Worm (Caenorhabditis elegans) whole organism, midembryonic: ENCODE measurements around the gene srsx-16.

Experiments used
- T22C8.4 ChIP-seq: fragments of 200-800 bp; sonication (Bioruptor generic); IDR thresholded peaks from 2 replicates; pipeline ENCODE4 v1.3.6; 2022; ENCODE audit warnings: missing genetic modification characterization, missing compliant biosample characterization
- cog-1 ChIP-seq: sonication (generic microtip); optimal IDR thresholded peaks from 2 replicates; lab custom pipeline; 2016; ENCODE audit warnings: missing genetic modification characterization, missing compliant biosample characterization
- flt-1 ChIP-seq: fragments of 200-800 bp; sonication (Bioruptor generic); IDR thresholded peaks from 2 replicates; pipeline ENCODE4 v1.3.6; 2022; ENCODE audit warnings: missing genetic modification characterization, missing compliant biosample characterization
- klf-2 ChIP-seq: fragments of 200-800 bp; sonication (Bioruptor generic); conservative IDR thresholded peaks from 2 replicates; pipeline ENCODE4 v1.3.6; 2022; ENCODE audit warnings: missing genetic modification reagents, missing genetic modification characterization, missing compliant biosample characterization
- med-1 ChIP-seq: sonication (generic microtip); optimal IDR thresholded peaks from 2 replicates; lab custom pipeline; 2017; ENCODE audit warnings: missing genetic modification characterization, mild to moderate bottlenecking, missing compliant biosample characterization, antibody characterized with exemption, missing genetic modification reagents; ENCODE audit not compliant: insufficient read depth
- ref-1 ChIP-seq: fragments of 200-800 bp; sonication (Bioruptor generic); conservative IDR thresholded peaks from 2 replicates; pipeline ENCODE4 v1.3.6; 2022; ENCODE audit warnings: missing genetic modification reagents, missing genetic modification characterization, missing compliant biosample characterization
- tab-1 ChIP-seq: fragments of 200-800 bp; sonication (Bioruptor generic); IDR thresholded peaks from 2 replicates; pipeline ENCODE4 v1.3.6; 2022; ENCODE audit warnings: missing genetic modification characterization, missing compliant biosample characterization
- ztf-23 ChIP-seq: fragments of 200-800 bp; sonication (Bioruptor generic); IDR thresholded peaks from 2 replicates; pipeline ENCODE4 v1.3.6; 2022; ENCODE audit warnings: missing genetic modification reagents, missing genetic modification characterization, missing compliant biosample characterization
- ztf-29 ChIP-seq: fragments of 200-800 bp; sonication (Bioruptor generic); IDR thresholded peaks from 2 replicates; pipeline ENCODE4 v1.3.6; 2022; ENCODE audit warnings: missing genetic modification reagents, missing genetic modification characterization, missing compliant biosample characterization

srsx-16 gene

DNA sequence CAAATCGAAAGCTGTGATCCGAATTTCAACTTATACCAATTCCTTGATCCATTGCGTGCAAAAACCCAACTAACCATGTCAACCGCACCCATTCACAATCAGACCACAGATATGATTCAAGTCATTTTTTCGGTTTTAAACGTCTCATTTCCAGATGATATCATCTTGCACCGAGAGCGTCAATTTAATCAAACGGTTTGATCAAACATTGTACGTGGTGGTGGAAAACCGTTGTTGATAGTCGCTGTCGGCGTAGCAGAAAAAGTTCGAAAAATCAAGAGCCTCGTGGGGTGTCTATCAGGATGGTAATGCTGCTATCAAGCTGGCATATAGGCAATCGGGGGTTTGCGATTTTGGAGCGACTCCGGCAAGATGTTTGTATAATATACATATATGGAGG, 39.4 kb upstream of the srsx-16 start:
- TF ChIP-seq ztf-23 (no peak), med-1 (GFP tag; lab: Kevin White, UChicago) (no peak), ztf-29 (GFP tag; lab: Robert Waterston, UW) (no peak), klf-2 (GFP tag; lab: Robert Waterston, UW) (no peak), T22C8.4 (GFP tag; lab: Robert Waterston, UW) (no peak), cog-1 (tag; lab: Kevin White, UChicago) (no peak), tab-1 (GFP tag; lab: Robert Waterston, UW) (no peak), ref-1 (GFP tag; lab: Robert Waterston, UW) (no peak), flt-1 (GFP tag; lab: Robert Waterston, UW) (no peak)

DNA sequence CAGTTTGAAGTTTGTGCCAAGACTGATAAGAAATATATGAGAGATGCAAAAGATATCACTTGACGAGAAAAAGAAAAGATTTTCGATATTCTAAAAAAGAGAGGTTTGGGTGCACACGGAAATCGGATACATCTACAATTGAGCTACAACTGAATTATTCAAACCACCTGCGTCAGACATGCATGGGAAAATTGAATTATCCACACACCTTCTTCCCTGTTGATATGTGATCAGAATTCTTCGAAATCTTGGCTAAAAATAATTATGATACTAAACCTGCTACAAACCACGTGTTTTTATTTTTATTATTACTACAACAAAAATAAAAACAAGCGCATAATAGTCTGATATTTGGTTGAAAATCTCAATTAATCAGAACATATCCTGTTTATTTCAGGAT, 38.7 kb upstream of the srsx-16 start:
- TF ChIP-seq klf-2 (GFP tag; lab: Robert Waterston, UW) (no peak), cog-1 (tag; lab: Kevin White, UChicago) (no peak), ref-1 (GFP tag; lab: Robert Waterston, UW) (no peak), ztf-23 (no peak), T22C8.4 (GFP tag; lab: Robert Waterston, UW) (no peak), tab-1 (GFP tag; lab: Robert Waterston, UW) (no peak)

DNA sequence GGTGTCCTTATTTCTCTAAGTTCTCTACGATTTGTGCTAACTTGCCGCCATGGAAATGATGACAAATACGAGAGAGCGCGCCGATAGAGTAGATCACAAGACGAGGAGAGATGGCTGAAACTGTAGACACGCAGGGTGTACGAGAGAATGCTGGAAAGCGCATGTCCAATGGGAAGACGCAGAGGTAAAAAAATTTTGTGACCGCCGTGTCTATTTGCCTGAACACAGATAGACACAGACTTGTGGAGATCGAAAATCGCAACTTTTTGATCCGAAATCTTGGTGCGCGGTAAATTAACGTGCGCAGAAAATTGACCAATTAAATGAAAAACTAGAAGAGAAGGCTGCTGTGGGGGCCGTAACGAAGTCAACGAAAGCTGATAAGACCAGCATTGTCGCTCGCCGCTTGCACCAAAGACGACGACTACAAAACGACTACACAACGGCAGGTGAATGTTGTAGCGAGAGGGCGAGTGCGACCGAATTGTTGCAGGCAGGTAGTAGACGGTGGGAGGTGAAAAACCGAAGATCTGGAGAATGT, 37.7 kb upstream of the srsx-16 start:
- TF ChIP-seq cog-1 (tag; lab: Kevin White, UChicago), result peak; percentile 26
- no peak for TF ChIP-seq ztf-23
- no peak for TF ChIP-seq T22C8.4 (GFP tag; lab: Robert Waterston, UW)
- TF ChIP-seq flt-1 (GFP tag; lab: Robert Waterston, UW), result no peak
- TF ChIP-seq med-1 (GFP tag; lab: Kevin White, UChicago), result no peak
- TF ChIP-seq klf-2 (GFP tag; lab: Robert Waterston, UW), result no peak
- TF ChIP-seq ref-1 (GFP tag; lab: Robert Waterston, UW), result no peak

DNA sequence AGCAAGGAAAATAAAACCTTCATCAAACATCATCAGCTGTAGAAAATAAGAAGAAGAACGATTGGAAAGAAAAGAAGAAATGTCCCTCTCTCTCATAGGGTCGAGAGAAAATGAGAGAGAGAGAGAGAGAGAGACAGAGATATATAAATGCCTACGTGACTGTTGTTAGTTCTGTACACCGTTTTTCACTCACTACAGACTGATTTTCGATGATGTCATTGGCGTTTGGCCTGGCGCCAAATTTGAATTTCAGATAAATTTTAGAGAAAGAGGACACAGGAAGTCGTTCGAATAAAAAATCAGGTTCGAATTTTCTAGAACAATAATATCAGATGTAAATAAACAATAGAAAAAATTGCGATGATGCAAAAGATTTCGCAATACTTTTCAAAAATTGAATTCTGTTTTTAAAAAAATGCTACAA, 36.4 kb upstream of the srsx-16 start:
- TF ChIP-seq tab-1 (GFP tag; lab: Robert Waterston, UW), result no peak
- TF ChIP-seq med-1 (GFP tag; lab: Kevin White, UChicago), result no peak
- TF ChIP-seq ref-1 (GFP tag; lab: Robert Waterston, UW), result no peak
- TF ChIP-seq flt-1 (GFP tag; lab: Robert Waterston, UW), result no peak
- no peak for TF ChIP-seq cog-1 (tag; lab: Kevin White, UChicago)
- TF ChIP-seq T22C8.4 (GFP tag; lab: Robert Waterston, UW), result no peak
- TF ChIP-seq ztf-23, result no peak
- TF ChIP-seq klf-2 (GFP tag; lab: Robert Waterston, UW), result no peak
- TF ChIP-seq ztf-29 (GFP tag; lab: Robert Waterston, UW), result no peak

DNA sequence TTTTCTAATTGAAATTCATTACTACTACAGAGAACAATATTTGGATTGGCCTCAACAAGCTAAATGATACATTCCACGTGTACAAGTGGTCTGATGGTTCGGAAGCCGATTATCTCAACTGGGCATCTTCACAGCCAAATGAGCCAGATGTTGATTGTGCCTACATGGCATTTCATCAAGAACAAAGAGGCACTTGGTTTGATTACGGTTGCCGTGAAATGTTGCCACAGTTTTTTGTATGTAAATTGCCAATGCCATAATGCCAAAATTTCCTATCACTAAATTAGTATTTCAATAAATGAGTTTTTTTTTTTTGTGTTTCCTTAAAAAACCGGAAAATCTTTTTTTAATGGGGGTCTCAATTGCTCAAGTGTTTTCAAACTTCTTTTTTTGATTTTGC, 35.1 kb upstream of the srsx-16 start:
- TF ChIP-seq klf-2 (GFP tag; lab: Robert Waterston, UW), result no peak
- TF ChIP-seq tab-1 (GFP tag; lab: Robert Waterston, UW), result no peak
- TF ChIP-seq flt-1 (GFP tag; lab: Robert Waterston, UW), result no peak
- no peak for TF ChIP-seq ztf-23
- TF ChIP-seq med-1 (GFP tag; lab: Kevin White, UChicago), result no peak
- TF ChIP-seq T22C8.4 (GFP tag; lab: Robert Waterston, UW), result no peak
- no peak for TF ChIP-seq ztf-29 (GFP tag; lab: Robert Waterston, UW)
- no peak for TF ChIP-seq cog-1 (tag; lab: Kevin White, UChicago)
- no peak for TF ChIP-seq ref-1 (GFP tag; lab: Robert Waterston, UW)

DNA sequence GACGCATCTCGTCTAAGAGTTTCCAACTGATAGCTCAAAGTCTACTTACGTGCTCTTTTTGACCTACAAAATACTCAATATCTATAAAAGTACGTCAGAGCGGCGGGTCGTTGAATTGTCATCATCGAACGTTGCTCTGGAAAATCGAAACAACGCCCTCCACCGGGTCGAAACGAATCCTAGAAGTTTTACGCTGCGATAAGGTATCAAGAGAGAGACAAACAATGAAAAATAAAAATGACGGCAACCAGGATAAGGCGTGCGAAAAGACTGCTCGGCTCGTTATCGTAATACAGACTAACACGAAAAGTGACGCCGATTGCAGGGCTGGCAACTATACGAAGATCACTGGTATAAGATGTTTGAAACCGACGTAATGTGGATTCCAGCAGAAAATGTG, 34.7 kb upstream of the srsx-16 start:
- no peak for TF ChIP-seq ref-1 (GFP tag; lab: Robert Waterston, UW)
- no peak for TF ChIP-seq flt-1 (GFP tag; lab: Robert Waterston, UW)
- TF ChIP-seq T22C8.4 (GFP tag; lab: Robert Waterston, UW), result no peak
- no peak for TF ChIP-seq tab-1 (GFP tag; lab: Robert Waterston, UW)

DNA sequence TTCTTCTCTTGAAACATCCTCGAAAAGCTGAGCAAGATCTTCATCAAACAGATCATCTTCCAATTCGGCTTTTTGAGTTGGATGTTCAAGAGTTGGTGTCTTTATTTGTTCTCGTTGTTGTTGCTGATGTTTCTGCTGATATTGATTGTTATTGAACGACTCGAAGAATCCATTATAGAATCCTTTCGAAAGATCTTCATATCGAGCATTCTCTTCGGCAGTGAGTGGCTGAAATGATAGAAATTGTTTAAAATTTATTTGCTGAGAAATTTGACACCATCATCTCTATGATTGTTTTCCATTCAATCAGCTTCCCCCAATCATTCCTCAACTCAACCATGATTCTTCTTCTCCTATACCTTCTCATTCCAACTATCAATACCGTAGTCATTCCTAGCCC, 34.1 kb upstream of the srsx-16 start, which contains the start of gene clec-178:
Gene clec-178, plus strand, starts transcription at position 301 of the 400 bp plus-strand sequence.
- TF ChIP-seq cog-1 (tag; lab: Kevin White, UChicago), result no peak
- TF ChIP-seq T22C8.4 (GFP tag; lab: Robert Waterston, UW), result no peak
- no peak for TF ChIP-seq ztf-29 (GFP tag; lab: Robert Waterston, UW)
- no peak for TF ChIP-seq med-1 (GFP tag; lab: Kevin White, UChicago)
- no peak for TF ChIP-seq tab-1 (GFP tag; lab: Robert Waterston, UW)
- no peak for TF ChIP-seq klf-2 (GFP tag; lab: Robert Waterston, UW)
- no peak for TF ChIP-seq ref-1 (GFP tag; lab: Robert Waterston, UW)
- no peak for TF ChIP-seq flt-1 (GFP tag; lab: Robert Waterston, UW)
- TF ChIP-seq ztf-23, result no peak

DNA sequence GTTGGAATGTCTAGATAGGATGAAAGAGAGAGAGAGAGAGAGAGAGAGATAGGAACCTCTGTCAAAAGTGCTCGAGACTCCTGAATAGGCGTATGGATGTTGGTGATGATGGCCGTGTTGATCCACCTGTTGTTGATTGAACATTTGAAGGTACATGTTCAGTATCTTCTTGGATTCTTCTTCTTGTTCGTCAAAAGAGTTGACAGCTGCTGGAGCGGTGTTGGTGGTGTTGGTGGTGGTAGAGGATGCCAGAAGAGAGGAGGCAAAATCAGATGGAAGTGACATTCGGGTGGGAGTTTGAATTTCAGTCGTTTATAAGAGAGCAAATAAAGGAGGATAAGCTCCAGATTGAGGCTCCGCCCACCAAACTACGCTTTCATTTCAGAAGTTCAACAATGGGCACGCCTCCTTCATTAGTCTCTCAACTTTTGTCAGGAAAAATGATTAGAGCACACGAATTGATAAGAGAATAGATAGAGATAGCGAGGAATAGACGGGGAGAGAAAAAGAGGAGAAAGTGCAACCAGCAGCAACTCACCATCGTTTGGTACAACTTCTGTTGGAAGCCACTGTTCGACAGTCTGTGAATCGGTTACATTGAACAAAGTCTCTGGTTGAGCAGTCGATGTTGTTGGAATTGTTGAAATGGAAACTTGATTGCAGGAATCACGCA, 33.4 kb upstream of the srsx-16 start:
- no peak for TF ChIP-seq cog-1 (tag; lab: Kevin White, UChicago)
- TF ChIP-seq med-1 (GFP tag; lab: Kevin White, UChicago), result no peak
- no peak for TF ChIP-seq klf-2 (GFP tag; lab: Robert Waterston, UW)
- no peak for TF ChIP-seq ztf-29 (GFP tag; lab: Robert Waterston, UW)
- TF ChIP-seq tab-1 (GFP tag; lab: Robert Waterston, UW), result no peak
- no peak for TF ChIP-seq flt-1 (GFP tag; lab: Robert Waterston, UW)
- no peak for TF ChIP-seq ref-1 (GFP tag; lab: Robert Waterston, UW)
- TF ChIP-seq T22C8.4 (GFP tag; lab: Robert Waterston, UW), result no peak
- TF ChIP-seq ztf-23, result no peak

DNA sequence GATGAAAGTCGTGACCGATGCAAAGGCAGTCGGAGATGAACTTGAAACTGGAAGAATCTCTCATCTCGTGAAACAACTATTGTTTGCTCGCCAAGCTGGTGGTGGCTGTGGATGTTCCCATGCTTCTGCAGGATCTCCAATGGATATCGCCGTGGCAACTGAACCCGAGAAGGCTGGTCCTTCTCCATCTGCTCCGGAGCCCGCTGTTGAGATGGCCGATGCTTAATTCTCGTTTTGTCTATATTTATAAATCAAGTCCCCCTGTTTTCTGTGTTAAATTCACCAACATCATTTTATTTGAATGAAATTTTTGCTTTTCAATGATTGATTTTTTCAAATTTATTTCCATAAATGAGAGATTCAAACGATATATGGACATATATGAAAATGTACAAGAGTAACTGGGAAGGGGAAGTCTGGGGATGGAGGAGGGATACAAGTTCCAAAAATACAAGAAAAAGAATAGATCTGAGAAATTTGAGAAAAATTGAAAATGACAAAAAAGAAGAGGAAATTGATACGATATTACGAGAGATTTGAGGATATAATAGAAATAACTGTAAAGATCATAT, 31.3 kb upstream of the srsx-16 start:
- TF ChIP-seq tab-1 (GFP tag; lab: Robert Waterston, UW) (no peak), med-1 (GFP tag; lab: Kevin White, UChicago) (no peak), flt-1 (GFP tag; lab: Robert Waterston, UW) (no peak), ztf-29 (GFP tag; lab: Robert Waterston, UW) (no peak), cog-1 (tag; lab: Kevin White, UChicago) (no peak), klf-2 (GFP tag; lab: Robert Waterston, UW) (no peak)
